Fruit fly (Drosophila melanogaster) S2 (cell line): Measurements from ENCODE around the gene Papst2.

ENCODE experiments used
- CG8478 ChIP-seq: fragments of >200 bp; optimal IDR thresholded peaks from 2 replicates; lab custom pipeline; 2018
- CTCF ChIP-seq, 2 experiments: fragments of >200 bp; optimal IDR thresholded peaks; 2 replicates each; lab custom pipeline; 2018

DNA sequence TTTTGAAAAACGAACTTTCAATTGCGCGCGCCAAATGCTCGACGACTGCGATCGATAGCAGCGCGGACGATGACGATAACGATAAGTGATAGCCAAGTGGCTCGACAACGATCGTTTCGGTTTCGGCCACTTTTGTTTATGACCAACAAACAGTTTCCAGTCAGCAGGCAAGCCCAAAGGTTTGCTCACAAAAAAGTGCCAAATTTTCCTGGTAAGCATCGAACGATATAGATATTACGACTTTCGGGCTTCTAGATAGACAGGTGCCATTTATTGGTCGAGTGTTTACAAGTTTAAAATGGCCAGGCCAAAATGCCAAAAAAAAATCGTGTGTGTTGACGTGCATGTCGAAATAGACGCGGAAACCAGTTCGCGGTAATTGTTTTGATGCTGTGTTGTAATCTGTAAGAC is 12.9 kb downstream of the Papst2 start, which contains the start of gene CG7724:
- TF ChIP-seq CTCF (optimal IDR thresholded peaks at IDR 0.05; lab: Kevin White, UChicago) (no peak), CG8478 (lab: Kevin White, UChicago) (no peak)
